Fruit fly (Drosophila melanogaster) Kc167 (cell line): ENCODE data around the gene CG13921.

ENCODE experiments used
- Myc ChIP-seq: fragments of >200 bp; optimal IDR thresholded peaks from 2 replicates; lab custom pipeline; 2017; ENCODE audit warnings: missing external identifiers
- Sin3A ChIP-seq: fragments of >200 bp; optimal IDR thresholded peaks from 2 replicates; lab custom pipeline; 2018; ENCODE audit warnings: missing external identifiers
- h ChIP-seq: fragments of >200 bp; optimal IDR thresholded peaks from 3 replicates; lab custom pipeline; 2018; ENCODE audit warnings: missing external identifiers
- insv ChIP-seq: fragments of >200 bp; optimal IDR thresholded peaks from 3 replicates; lab custom pipeline; 2018; ENCODE audit warnings: missing external identifiers
- psq ChIP-seq: fragments of >200 bp; optimal IDR thresholded peaks from 2 replicates; lab custom pipeline; 2017; ENCODE audit warnings: missing external identifiers
- ttk ChIP-seq: sonication (Bioruptor generic); optimal IDR thresholded peaks from 2 replicates; lab custom pipeline; 2017; ENCODE audit warnings: missing external identifiers

Gene CG13921

DNA sequence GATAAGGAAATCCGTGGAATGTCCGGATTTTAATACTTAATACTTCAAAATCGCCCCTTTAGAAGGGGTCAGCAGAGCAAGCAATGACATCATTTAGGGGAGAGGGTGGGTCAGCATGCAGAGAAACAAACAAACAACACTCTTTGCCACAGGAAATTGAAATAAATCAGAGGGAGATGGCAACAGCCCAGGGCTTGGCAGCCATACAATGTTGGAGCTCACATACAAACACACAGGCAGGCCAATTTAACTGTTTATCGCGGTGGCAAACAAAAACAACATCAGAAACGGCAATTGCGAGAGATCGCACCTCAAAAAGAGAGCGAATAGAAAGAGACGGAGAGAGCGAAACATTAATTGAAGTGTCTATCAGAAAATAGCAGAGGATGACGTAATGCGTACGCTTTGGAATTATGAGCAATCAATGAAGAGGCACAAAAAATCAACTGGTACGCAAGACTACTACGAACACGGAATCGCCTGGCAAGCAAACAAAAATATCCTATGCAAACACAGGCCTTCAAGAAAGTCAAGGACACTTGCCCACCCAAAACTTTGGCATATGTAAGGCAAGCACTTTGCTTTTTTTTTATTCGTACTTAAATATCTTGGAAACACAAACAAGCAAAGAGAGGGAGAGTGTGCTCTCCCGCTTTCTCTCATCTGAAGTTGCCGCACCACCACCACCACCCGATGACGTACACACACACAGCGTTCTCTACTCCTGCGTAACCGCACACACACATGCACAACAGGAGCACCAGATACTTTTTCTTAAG is 47.6 kb downstream of the CG13921 start:
- TF ChIP-seq insv (lab: Kevin White, UChicago) (no peak), ttk (lab: Kevin White, UChicago) (no peak), h (lab: Kevin White, UChicago) (no peak), Sin3A (no peak), Myc (lab: Kevin White, UChicago) (no peak), psq (lab: Kevin White, UChicago) (no peak)

- TF ChIP-seq h (lab: Kevin White, UChicago): no peak
- TF ChIP-seq ttk (lab: Kevin White, UChicago): no peak
- no peak for TF ChIP-seq Myc (lab: Kevin White, UChicago)
- no peak for TF ChIP-seq Sin3A
- TF ChIP-seq insv (lab: Kevin White, UChicago): no peak
- no peak for TF ChIP-seq psq (lab: Kevin White, UChicago)
Measured at dm6 chr3L:1794943-1795696, 48.4 kb downstream of the CG13921 start, which contains the start of the genes alpha-Spec, dlt and Cdc37. Gene alpha-Spec (minus strand): TSS chr3L:1795328. Gene dlt (minus strand): TSS chr3L:1795328. Gene Cdc37 (plus strand): TSS chr3L:1795392.

- TF ChIP-seq Myc (lab: Kevin White, UChicago): no peak
- TF ChIP-seq ttk (lab: Kevin White, UChicago): no peak
- no peak for TF ChIP-seq h (lab: Kevin White, UChicago)
- no peak for TF ChIP-seq psq (lab: Kevin White, UChicago)
- TF ChIP-seq insv (lab: Kevin White, UChicago): no peak
- TF ChIP-seq Sin3A: no peak
Measured at dm6 chr3L:1797005-1797404, 50.3 kb downstream of the CG13921 start, which contains the start of gene CG12020. Gene CG12020 (plus strand): TSS chr3L:1797305.

DNA sequence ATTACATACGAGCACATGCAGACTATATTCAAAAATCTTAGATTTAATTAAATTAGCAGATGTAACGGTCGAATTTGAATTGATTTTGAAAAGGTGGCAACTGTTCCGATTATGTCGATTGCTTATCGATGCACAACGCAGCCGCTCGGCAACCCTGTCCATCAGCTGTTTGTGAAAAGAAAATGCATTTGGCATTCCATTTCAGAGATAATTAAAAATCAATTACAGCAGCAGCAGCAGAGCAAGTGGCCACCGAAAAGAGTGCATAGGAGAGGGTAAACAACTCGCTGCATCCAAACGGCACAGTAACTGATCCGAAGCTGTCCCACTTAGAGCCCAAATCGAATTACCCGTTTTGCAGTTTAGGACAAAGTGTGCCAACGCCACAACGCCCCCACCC is 51.9 kb downstream of the CG13921 start, which contains the start of gene Patj:
Gene Patj (plus strand): TSS at position 155 of the 400 bp plus-strand sequence.
- no peak for TF ChIP-seq Sin3A
- no peak for TF ChIP-seq ttk (lab: Kevin White, UChicago)
- TF ChIP-seq psq (lab: Kevin White, UChicago): no peak
- TF ChIP-seq Myc (lab: Kevin White, UChicago): no peak
- TF ChIP-seq insv (lab: Kevin White, UChicago): no peak
- TF ChIP-seq h (lab: Kevin White, UChicago): no peak
